Worm (Caenorhabditis elegans): ENCODE results near the gene Y6G8.16.

Y6G8.16 gene

DNA sequence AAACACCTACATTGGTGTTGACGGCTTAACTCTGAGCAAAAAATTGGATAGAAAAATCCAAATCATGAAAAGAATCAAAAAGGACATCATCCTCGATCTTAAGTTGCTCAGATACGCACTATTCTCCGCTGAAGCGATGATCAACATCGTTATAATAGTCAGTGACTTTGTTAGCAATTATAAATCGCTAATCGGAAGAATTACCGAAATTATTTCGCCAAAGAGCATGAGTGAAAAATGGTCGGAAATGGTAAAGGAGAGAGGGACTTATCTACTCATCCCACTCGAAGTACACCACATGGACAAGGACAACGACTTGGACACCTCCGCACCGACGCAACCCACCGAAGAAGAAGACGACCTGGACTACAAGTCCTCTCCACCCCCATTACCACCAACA is 26.1 kb upstream of the Y6G8.16 start:
- TF ChIP-seq F57C9.4 (tag; optimal IDR thresholded peaks at IDR 0.05), result no peak
- no peak for TF ChIP-seq efl-1 (GFP tag; optimal IDR thresholded peaks at IDR 0.05)
- no peak for TF ChIP-seq K12H6.12 (tag; optimal IDR thresholded peaks at IDR 0.05)
- no peak for TF ChIP-seq F10E7.11 (tag; optimal IDR thresholded peaks at IDR 0.05)
- no peak for TF ChIP-seq ztf-6 (GFP tag; IDR thresholded peaks at IDR 0.05)
- TF ChIP-seq pha-4 (tag; optimal IDR thresholded peaks at IDR 0.05), result no peak
- no peak for TF ChIP-seq ets-4 (GFP tag; optimal IDR thresholded peaks at IDR 0.05)
- no peak for TF ChIP-seq C06A6.2 (GFP tag; conservative IDR thresholded peaks at IDR 0.05)
- TF ChIP-seq F23B12.7 (tag; optimal IDR thresholded peaks at IDR 0.05; ENCODE audit: insufficient read depth), result no peak
- no peak for TF ChIP-seq let-607 (tag; optimal IDR thresholded peaks at IDR 0.05)
- TF ChIP-seq mes-4 (tag; optimal IDR thresholded peaks at IDR 0.05), result no peak
- no peak for TF ChIP-seq chd-7 (tag; optimal IDR thresholded peaks at IDR 0.05)

- 0 out of 2 replicates have a peak, but pooled peaks have one; percentile 64 for TF ChIP-seq F37B4.10 (GFP tag; IDR thresholded peaks at IDR 0.05)
Measured at ce11 chrV:17584352-17584843, 21.8 kb upstream of the Y6G8.16 start, which contains the start of gene fbxa-133. Gene fbxa-133, plus strand, starts transcription at chrV:17584793.

DNA sequence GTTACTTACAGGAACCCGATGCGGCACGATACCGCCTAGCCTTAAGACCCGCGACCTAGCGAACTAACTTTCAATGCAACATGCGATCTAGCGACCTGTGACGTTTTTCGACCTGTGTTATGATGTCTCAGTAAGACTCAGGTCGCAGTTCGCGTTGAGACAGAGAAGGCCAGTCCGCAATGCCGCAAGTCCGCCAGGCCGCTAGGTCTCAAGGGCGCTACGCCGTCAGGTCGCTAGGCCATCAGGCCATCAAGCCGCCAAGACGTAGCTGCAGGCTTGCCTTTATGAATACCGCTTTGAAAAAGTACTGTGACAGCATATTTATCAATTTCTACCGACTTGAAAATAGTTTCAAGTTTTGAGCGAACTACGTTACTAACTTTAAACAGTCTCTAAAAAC is 10.5 kb upstream of the Y6G8.16 start:
- TF ChIP-seq F52B5.7 (tag; optimal IDR thresholded peaks at IDR 0.05), result no peak
- TF ChIP-seq aptf-3 (GFP tag; IDR thresholded peaks at IDR 0.05), result no peak
- no peak for TF ChIP-seq ceh-100 (GFP tag; IDR thresholded peaks at IDR 0.05)
- no peak for TF ChIP-seq bed-1 (GFP tag; IDR thresholded peaks at IDR 0.05)
- no peak for TF ChIP-seq nfyb-1 (GFP tag; IDR thresholded peaks at IDR 0.05)
- TF ChIP-seq zfh-2 (GFP tag; conservative IDR thresholded peaks at IDR 0.05), result peak; percentile 70

DNA sequence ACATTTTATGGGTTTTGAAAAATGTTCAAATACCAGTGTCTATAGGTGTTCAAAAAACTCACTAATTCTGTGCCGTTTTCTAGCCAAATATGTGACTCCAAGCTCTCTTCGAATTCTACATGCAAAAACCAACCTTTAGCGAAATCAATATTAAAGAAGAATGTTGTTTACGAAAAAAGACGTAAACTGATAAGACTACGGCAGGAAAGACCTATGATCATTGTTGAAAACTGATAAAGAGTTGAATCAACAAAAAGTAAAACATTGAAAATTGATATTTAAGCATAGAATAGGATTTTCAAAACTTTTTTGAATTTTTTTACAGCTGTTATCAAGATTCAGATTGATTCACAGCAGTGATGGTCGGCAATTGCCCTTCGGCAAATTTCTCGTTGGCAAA is 7.3 kb upstream of the Y6G8.16 start, which contains the start of gene Y6G8.2:
Gene Y6G8.2, minus strand, starts transcription at position 147 of the 400 bp plus-strand sequence.
- TF ChIP-seq nhr-80 (tag; optimal IDR thresholded peaks at IDR 0.05), result peak; percentile 41
- no peak for TF ChIP-seq ztf-25 (GFP tag; IDR thresholded peaks at IDR 0.05)
- no peak for TF ChIP-seq rcor-1 (GFP tag; IDR thresholded peaks at IDR 0.05)
- no peak for TF ChIP-seq zfh-2 (GFP tag; conservative IDR thresholded peaks at IDR 0.05)
- TF ChIP-seq nhr-90 (tag; optimal IDR thresholded peaks at IDR 0.05), result no peak
- TF ChIP-seq snpc-4 (GFP tag; optimal IDR thresholded peaks at IDR 0.05), result no peak
- peak in 3 of 4 experiments; percentile 30 to 73 (median 47) for TF ChIP-seq snpc-4 (tag; optimal IDR thresholded peaks at IDR 0.05)
- no peak for TF ChIP-seq snpc-3.4 (tag; optimal IDR thresholded peaks at IDR 0.05)
- TF ChIP-seq bed-2 (GFP tag; IDR thresholded peaks at IDR 0.05), result no peak
- no peak for TF ChIP-seq lin-54 (GFP tag; optimal IDR thresholded peaks at IDR 0.05)
- TF ChIP-seq sptf-2 (GFP tag; optimal IDR thresholded peaks at IDR 0.05), result no peak
- no peak for TF ChIP-seq F23B12.7 (tag; optimal IDR thresholded peaks at IDR 0.05; ENCODE audit: insufficient read depth)

DNA sequence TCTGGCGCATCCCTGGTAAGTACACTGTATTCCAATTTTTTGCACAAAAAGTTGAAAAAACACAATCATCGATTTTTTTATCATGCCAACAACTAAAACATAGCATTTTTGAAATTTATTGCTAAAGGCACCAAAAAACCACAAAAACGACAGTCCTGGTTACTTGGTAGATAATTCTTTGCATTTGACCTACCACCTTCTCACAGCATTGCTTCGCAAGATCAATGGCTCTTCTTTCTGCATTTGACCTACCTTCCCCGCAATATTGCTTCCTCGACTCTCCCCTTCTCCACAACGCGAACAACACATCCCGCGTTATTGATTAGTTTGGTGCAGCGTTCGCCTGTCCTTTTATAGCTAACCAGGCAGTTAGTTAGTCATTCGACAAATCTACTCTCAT is 4.6 kb upstream of the Y6G8.16 start, which contains the start of gene ztf-25:
Gene ztf-25, plus strand, starts transcription at position 301 of the 400 bp plus-strand sequence.
- TF ChIP-seq nfyb-1 (GFP tag; IDR thresholded peaks at IDR 0.05) (no peak), madf-6 (GFP tag; IDR thresholded peaks at IDR 0.05) (0 out of 2 replicates have a peak, but pooled peaks have one; percentile 25)

ce11 chrV:17607797-17608196 is 1.6 kb downstream of the Y6G8.16 start, which contains the start of gene srz-91:
Gene srz-91, plus strand, starts transcription at chrV:17608097.
- TF ChIP-seq B0019.2 (GFP tag; conservative IDR thresholded peaks at IDR 0.05) (no peak), ztf-6 (GFP tag; IDR thresholded peaks at IDR 0.05) (no peak), nhr-80 (tag; optimal IDR thresholded peaks at IDR 0.05) (no peak), hrde-1 (tag; optimal IDR thresholded peaks at IDR 0.05; ENCODE audit: borderline replicate concordance) (no peak), die-1 (tag; optimal IDR thresholded peaks at IDR 0.05) (no peak), nfya-1 (tag; optimal IDR thresholded peaks at IDR 0.05; ENCODE audit: borderline replicate concordance, insufficient read depth) (no peak), mes-4 (tag; optimal IDR thresholded peaks at IDR 0.05) (no peak), nhr-90 (tag; optimal IDR thresholded peaks at IDR 0.05) (no peak), F37B4.10 (GFP tag; IDR thresholded peaks at IDR 0.05) (no peak), zim-3 (tag; optimal IDR thresholded peaks at IDR 0.05) (no peak), ztf-3 (GFP tag; optimal IDR thresholded peaks at IDR 0.05) (no peak), F57C9.4 (tag; optimal IDR thresholded peaks at IDR 0.05) (no peak), chd-7 (tag; optimal IDR thresholded peaks at IDR 0.05) (no peak), lsl-1 (GFP tag; optimal IDR thresholded peaks at IDR 0.05) (no peak), ceh-40 (GFP tag; IDR thresholded peaks at IDR 0.05) (no peak), tbp1 (GFP tag; optimal IDR thresholded peaks at IDR 0.05) (no peak), let-607 (tag; optimal IDR thresholded peaks at IDR 0.05) (no peak)

Data from whole organism, young adult.